Fruit fly (Drosophila melanogaster): ENCODE measurements around the gene loco.
A peak's percentile ranks its signal among the peaks of the same experiment; 100 is the strongest.

loco gene

DNA sequence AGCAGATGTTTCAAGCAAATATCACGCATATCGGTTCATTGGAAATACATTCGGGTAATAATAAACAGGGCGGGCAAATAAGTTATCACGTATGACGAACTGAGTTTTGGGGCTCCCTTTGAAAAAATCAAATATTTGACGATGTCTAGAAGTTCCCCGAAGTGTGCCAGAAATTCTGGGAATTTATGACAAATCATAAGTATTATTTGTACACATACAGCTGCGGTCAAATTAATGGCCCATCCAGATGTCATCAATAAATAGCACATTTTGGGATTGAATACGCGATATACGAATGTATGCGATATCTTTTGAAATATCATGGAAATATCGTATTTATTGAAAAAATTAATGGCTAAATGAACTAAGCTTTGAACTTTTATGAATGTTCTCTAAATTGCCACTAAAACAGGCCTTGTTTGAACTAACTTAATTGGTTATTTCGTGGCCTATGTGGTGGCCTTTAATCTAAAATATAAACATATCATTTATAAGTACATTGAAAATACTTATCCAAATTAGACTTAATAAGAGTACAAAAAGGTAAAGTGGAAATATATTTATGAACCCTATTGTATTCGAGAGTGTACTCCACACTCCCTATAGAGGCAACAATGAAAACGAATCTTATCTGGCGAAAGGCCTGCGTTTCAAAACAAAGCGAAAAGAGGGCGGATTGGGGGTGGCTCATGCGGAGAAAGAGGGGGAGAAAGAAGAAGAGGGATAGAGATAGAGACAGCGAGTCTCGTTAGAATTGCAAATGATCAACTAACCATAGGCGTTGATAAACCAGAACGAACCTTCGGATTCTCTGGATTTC, 13.5 kb downstream of the loco start (continued):
- TF ChIP-seq Mad (GFP tag; optimal IDR thresholded peaks at IDR 0.05): no peak
- peak; percentile 52 for TF ChIP-seq Meics (GFP tag; optimal IDR thresholded peaks at IDR 0.05)
- peak; percentile 74 for TF ChIP-seq CG10979 (tag; optimal IDR thresholded peaks at IDR 0.05)
- TF ChIP-seq D19B (GFP tag; optimal IDR thresholded peaks at IDR 0.05): no peak
- peak; percentile 23; the same call in 1 of the 2 replicates for TF ChIP-seq vvl (GFP tag; IDR thresholded peaks at IDR 0.05)
- peak; percentile 32 for TF ChIP-seq nau (GFP tag; optimal IDR thresholded peaks at IDR 0.05)
- TF ChIP-seq fd96Cb (tag; optimal IDR thresholded peaks at IDR 0.05): peak; percentile 56
- peak; percentile 49; the same call in 2 of the 3 replicates for TF ChIP-seq row (GFP tag; IDR thresholded peaks at IDR 0.05)
- peak; percentile 32 for TF ChIP-seq CG4424 (GFP tag; optimal IDR thresholded peaks at IDR 0.05)
- TF ChIP-seq CG6689 (GFP tag; IDR thresholded peaks at IDR 0.05): peak; percentile 57
- TF ChIP-seq CG3838 (GFP tag; optimal IDR thresholded peaks at IDR 0.05): no peak
- TF ChIP-seq wor (GFP tag; IDR thresholded peaks at IDR 0.05): no peak
- TF ChIP-seq CG14710 (tag; optimal IDR thresholded peaks at IDR 0.05): peak; percentile 63
- TF ChIP-seq CG1529 (GFP tag; optimal IDR thresholded peaks at IDR 0.05): peak; percentile 40
- no peak for TF ChIP-seq pita (GFP tag; optimal IDR thresholded peaks at IDR 0.05)
- TF ChIP-seq CG7839 (tag; optimal IDR thresholded peaks at IDR 0.05): peak; percentile 65
- TF ChIP-seq CG6791 (GFP tag; IDR thresholded peaks at IDR 0.05; ENCODE audit: partially characterized antibody): no peak
- peak; percentile 51 for TF ChIP-seq CG15601 (tag; optimal IDR thresholded peaks at IDR 0.05)
- no peak for TF ChIP-seq CG13123 (GFP tag; optimal IDR thresholded peaks at IDR 0.05)
- peak; percentile 25 for TF ChIP-seq CG3281 (GFP tag; optimal IDR thresholded peaks at IDR 0.05)
- peak in 1 of 3 experiments; percentile 86 for TF ChIP-seq Stat92E (GFP tag; optimal IDR thresholded peaks at IDR 0.05)
- peak; percentile 59 for TF ChIP-seq CG12391 (tag; optimal IDR thresholded peaks at IDR 0.05)
- TF ChIP-seq CG3847 (GFP tag; IDR thresholded peaks at IDR 0.05): 0 out of 2 replicates have a peak, but pooled peaks have one; percentile 14
- peak; percentile 24 for TF ChIP-seq CG10209 (GFP tag; optimal IDR thresholded peaks at IDR 0.05)
- TF ChIP-seq CG11504 (tag; optimal IDR thresholded peaks at IDR 0.05): peak; percentile 76
- no peak for TF ChIP-seq CrebB (tag; optimal IDR thresholded peaks at IDR 0.05)
- peak; percentile 23 for TF ChIP-seq CG1603 (tag; optimal IDR thresholded peaks at IDR 0.05)
- peak; percentile 13 for TF ChIP-seq Max (GFP tag; optimal IDR thresholded peaks at IDR 0.05)
- no peak for TF ChIP-seq sc (optimal IDR thresholded peaks at IDR 0.05)
- TF ChIP-seq sc (GFP tag; optimal IDR thresholded peaks at IDR 0.05): peak; percentile 54
- TF ChIP-seq CG32767 (GFP tag; IDR thresholded peaks at IDR 0.05): peak; percentile 37; the same call in 1 of the 2 replicates
- TF ChIP-seq CG2120 (GFP tag; optimal IDR thresholded peaks at IDR 0.05): peak; percentile 37
- TF ChIP-seq prd (optimal IDR thresholded peaks at IDR 0.05): no peak
- TF ChIP-seq prd (GFP tag; IDR thresholded peaks at IDR 0.05): 0 out of 3 replicates have a peak, but pooled peaks have one; percentile 30
- peak in 1 of 2 experiments; percentile 11 for TF ChIP-seq Hr78 (GFP tag; optimal IDR thresholded peaks at IDR 0.05)
- TF ChIP-seq chn (GFP tag; optimal IDR thresholded peaks at IDR 0.05): no peak
- no peak for TF ChIP-seq Fer3 (tag; optimal IDR thresholded peaks at IDR 0.05)
- no peak for TF ChIP-seq NK7.1 (GFP tag; optimal IDR thresholded peaks at IDR 0.05)
- TF ChIP-seq CG10431 (GFP tag; optimal IDR thresholded peaks at IDR 0.05): no peak
- no peak for TF ChIP-seq eve (GFP tag; optimal IDR thresholded peaks at IDR 0.05)
- TF ChIP-seq Xrp1 (GFP tag; IDR thresholded peaks at IDR 0.05): no peak
- TF ChIP-seq ewg (GFP tag; optimal IDR thresholded peaks at IDR 0.05): peak; percentile 8
- TF ChIP-seq CG17612 (GFP tag; IDR thresholded peaks at IDR 0.05): no peak
- peak in 1 of 2 experiments; percentile 47 for TF ChIP-seq Hr51 (GFP tag; optimal IDR thresholded peaks at IDR 0.05)
- no peak for TF ChIP-seq Dek (tag; optimal IDR thresholded peaks at IDR 0.05)
- TF ChIP-seq CG8478 (optimal IDR thresholded peaks at IDR 0.05): no peak
- no peak for TF ChIP-seq amos (GFP tag; IDR thresholded peaks at IDR 0.05; ENCODE audit: partially characterized antibody)
- TF ChIP-seq CG6254 (GFP tag; optimal IDR thresholded peaks at IDR 0.05): peak; percentile 64
